Worm (Caenorhabditis elegans) whole organism, young adult: ENCODE data around the gene F18E9.1.

Experiments used
- B0019.2 ChIP-seq: fragments of 200-800 bp; sonication (Bioruptor generic); conservative IDR thresholded peaks from 2 replicates; pipeline ENCODE4 v1.3.6; 2022; ENCODE audit warnings: missing genetic modification reagents, missing genetic modification characterization, missing compliant biosample characterization
- B0035.1 ChIP-seq: sonication (generic microtip); optimal IDR thresholded peaks from 2 replicates; lab custom pipeline; 2016; ENCODE audit warnings: missing genetic modification characterization, mild to moderate bottlenecking, missing compliant biosample characterization, missing genotype, missing genetic modification reagents
- B0336.3 ChIP-seq: fragments of 200-800 bp; sonication (Bioruptor generic); IDR thresholded peaks from 2 replicates; pipeline ENCODE4 v1.3.6; 2022; ENCODE audit warnings: missing genetic modification characterization, missing compliant biosample characterization
- C06A6.2 ChIP-seq: fragments of 200-800 bp; sonication (Bioruptor generic); conservative IDR thresholded peaks from 2 replicates; pipeline ENCODE4 v1.3.6; 2022; ENCODE audit warnings: missing genetic modification characterization, missing compliant biosample characterization
- F22D6.2 ChIP-seq: sonication (generic microtip); optimal IDR thresholded peaks from 2 replicates; lab custom pipeline; 2016; ENCODE audit warnings: mild to moderate bottlenecking, missing genetic modification characterization, missing compliant biosample characterization
- F23B12.7 ChIP-seq: sonication (generic microtip); optimal IDR thresholded peaks from 2 replicates; lab custom pipeline; 2017; ENCODE audit warnings: missing genetic modification characterization, mild to moderate bottlenecking, missing compliant biosample characterization, antibody characterized with exemption, moderate library complexity; ENCODE audit not compliant: insufficient read depth
- F49E8.2 ChIP-seq: sonication (generic microtip); optimal IDR thresholded peaks from 3 replicates; lab custom pipeline; 2017; ENCODE audit warnings: missing genetic modification characterization, mild to moderate bottlenecking, missing compliant biosample characterization, antibody characterized with exemption, moderate library complexity; ENCODE audit not compliant: insufficient read depth
- F57A8.1 ChIP-seq: fragments of 200-800 bp; sonication (Bioruptor generic); optimal IDR thresholded peaks from 2 replicates; lab custom pipeline; 2018; ENCODE audit warnings: mild to moderate bottlenecking, missing genetic modification characterization, moderate library complexity, missing compliant biosample characterization
- K11D2.4 ChIP-seq: fragments of 200-800 bp; sonication (Bioruptor generic); IDR thresholded peaks from 2 replicates; pipeline ENCODE4 v1.3.6; 2022; ENCODE audit warnings: missing genetic modification reagents, missing genetic modification characterization, missing compliant biosample characterization
- K12H6.12 ChIP-seq: fragments of 200-800 bp; sonication (Bioruptor generic); optimal IDR thresholded peaks from 2 replicates; lab custom pipeline; 2018; ENCODE audit warnings: mild to moderate bottlenecking, missing genetic modification characterization, missing compliant biosample characterization
- T07F8.4 ChIP-seq: sonication (generic microtip); optimal IDR thresholded peaks from 2 replicates; lab custom pipeline; 2016; ENCODE audit warnings: mild to moderate bottlenecking, missing genetic modification characterization, moderate library complexity, missing compliant biosample characterization
- Y53G8AR.9 ChIP-seq: fragments of 200-800 bp; sonication (Bioruptor generic); conservative IDR thresholded peaks from 2 replicates; pipeline ENCODE4 v1.3.6; 2022; ENCODE audit warnings: missing genetic modification reagents, missing genetic modification characterization, missing compliant biosample characterization
- Y79H2A.3 ChIP-seq: fragments of 200-800 bp; sonication (Bioruptor generic); conservative IDR thresholded peaks from 2 replicates; pipeline ENCODE4 v1.3.6; 2022; ENCODE audit warnings: missing genetic modification reagents, missing genetic modification characterization, missing compliant biosample characterization
- ZK185.1 ChIP-seq: sonication (generic microtip); optimal IDR thresholded peaks from 2 replicates; lab custom pipeline; 2016; ENCODE audit warnings: mild to moderate bottlenecking, missing genetic modification characterization, missing compliant biosample characterization; ENCODE audit not compliant: poor library complexity, severe bottlenecking
- akir-1 ChIP-seq: fragments of 200-800 bp; sonication (Bioruptor generic); optimal IDR thresholded peaks from 2 replicates; lab custom pipeline; 2018; ENCODE audit warnings: mild to moderate bottlenecking, missing genetic modification characterization, moderate library complexity, missing compliant biosample characterization
- bed-1 ChIP-seq: fragments of 200-800 bp; sonication (Bioruptor generic); IDR thresholded peaks from 2 replicates; pipeline ENCODE4 v1.3.6; 2022; ENCODE audit warnings: missing genetic modification reagents, missing genetic modification characterization, missing compliant biosample characterization
- bed-2 ChIP-seq: fragments of 200-800 bp; sonication (Bioruptor generic); IDR thresholded peaks from 2 replicates; pipeline ENCODE4 v1.3.6; 2022; ENCODE audit warnings: missing genetic modification reagents, missing genetic modification characterization, missing compliant biosample characterization
- ceh-100 ChIP-seq: fragments of 200-800 bp; sonication (Bioruptor generic); IDR thresholded peaks from 2 replicates; pipeline ENCODE4 v1.3.6; 2022; ENCODE audit warnings: missing genetic modification reagents, missing genetic modification characterization, missing compliant biosample characterization
- ceh-40 ChIP-seq: fragments of 200-800 bp; sonication (Bioruptor generic); IDR thresholded peaks from 2 replicates; pipeline ENCODE4 v1.3.6; 2022; ENCODE audit warnings: missing genetic modification characterization, missing compliant biosample characterization
- ceh-91 ChIP-seq: fragments of 200-800 bp; sonication (Bioruptor generic); IDR thresholded peaks from 2 replicates; pipeline ENCODE4 v1.3.6; 2022; ENCODE audit warnings: missing genetic modification reagents, missing genetic modification characterization, missing compliant biosample characterization
- chd-7 ChIP-seq: sonication (generic microtip); optimal IDR thresholded peaks from 2 replicates; lab custom pipeline; 2016; ENCODE audit warnings: mild to moderate bottlenecking, missing genetic modification characterization, moderate library complexity, missing compliant biosample characterization
- dox-1 ChIP-seq: fragments of 200-800 bp; sonication (Bioruptor generic); IDR thresholded peaks from 2 replicates; pipeline ENCODE4 v1.3.6; 2022; ENCODE audit warnings: missing genetic modification reagents, missing genetic modification characterization, missing compliant biosample characterization
- efl-1 ChIP-seq: fragments of 150-350 bp; optimal IDR thresholded peaks from 2 replicates; lab custom pipeline; 2014; ENCODE audit warnings: missing biosample characterization, missing genetic modification reagents, missing genetic modification characterization
- egrh-3 ChIP-seq: fragments of 200-800 bp; sonication (Bioruptor generic); IDR thresholded peaks from 2 replicates; pipeline ENCODE4 v1.3.6; 2022; ENCODE audit warnings: missing genetic modification reagents, missing genetic modification characterization, missing compliant biosample characterization
- hlh-26 ChIP-seq: fragments of 200-800 bp; sonication (Bioruptor generic); conservative IDR thresholded peaks from 2 replicates; pipeline ENCODE4 v1.3.6; 2022; ENCODE audit warnings: missing genetic modification reagents, missing genetic modification characterization, missing compliant biosample characterization
- let-526 ChIP-seq: fragments of 200-800 bp; sonication (Bioruptor generic); IDR thresholded peaks from 2 replicates; pipeline ENCODE4 v1.3.6; 2022; ENCODE audit warnings: missing genetic modification reagents, missing genetic modification characterization, missing compliant biosample characterization
- lin-35 ChIP-seq, 3 experiments: fragments of 150-350 bp in 2 of 3; sonication (generic microtip) in 1 of 3; optimal IDR thresholded peaks; 2 replicates each; lab custom pipeline; 2014 to 2018; ENCODE audit warnings: missing biosample characterization in 3 of 3, missing genetic modification characterization in 3 of 3, missing genetic modification reagents in 3 of 3
- lin-40 ChIP-seq: sonication (generic microtip); optimal IDR thresholded peaks from 2 replicates; lab custom pipeline; 2016; ENCODE audit warnings: missing genetic modification characterization, mild to moderate bottlenecking, missing compliant biosample characterization, missing genotype, missing genetic modification reagents
- lir-1 ChIP-seq: fragments of 200-800 bp; sonication (Bioruptor generic); conservative IDR thresholded peaks from 2 replicates; pipeline ENCODE4 v1.3.6; 2022; ENCODE audit warnings: missing genetic modification reagents, missing genetic modification characterization, missing compliant biosample characterization
- madf-8 ChIP-seq: fragments of 200-800 bp; sonication (Bioruptor generic); conservative IDR thresholded peaks from 2 replicates; pipeline ENCODE4 v1.3.6; 2022; ENCODE audit warnings: missing genetic modification reagents, missing genetic modification characterization, missing compliant biosample characterization
- mel-28 ChIP-seq: sonication (generic microtip); optimal IDR thresholded peaks from 2 replicates; lab custom pipeline; 2016; ENCODE audit warnings: borderline replicate concordance, mild to moderate bottlenecking, missing genetic modification characterization, missing compliant biosample characterization
- mes-4 ChIP-seq: sonication (generic microtip); optimal IDR thresholded peaks from 2 replicates; lab custom pipeline; 2016; ENCODE audit warnings: missing genotype, missing genetic modification characterization, missing compliant biosample characterization
- nhr-179 ChIP-seq: sonication (generic microtip); optimal IDR thresholded peaks from 2 replicates; lab custom pipeline; 2016; ENCODE audit warnings: mild to moderate bottlenecking, missing genetic modification characterization, missing compliant biosample characterization
- nhr-90 ChIP-seq: sonication (generic microtip); optimal IDR thresholded peaks from 2 replicates; lab custom pipeline; 2016; ENCODE audit warnings: missing genotype, mild to moderate bottlenecking, missing genetic modification characterization, missing compliant biosample characterization
- pbrm-1 ChIP-seq: fragments of 200-800 bp; sonication (Bioruptor generic); IDR thresholded peaks from 2 replicates; pipeline ENCODE4 v1.3.6; 2022; ENCODE audit warnings: missing genetic modification reagents, missing genetic modification characterization, missing compliant biosample characterization
- pha-4 ChIP-seq: fragments of 150-350 bp; sonication (generic microtip); optimal IDR thresholded peaks from 2 replicates; lab custom pipeline; 2014; ENCODE audit warnings: missing biosample characterization, missing genetic modification reagents, missing genetic modification characterization
- rec-8 ChIP-seq, 2 experiments: sonication (generic microtip); optimal IDR thresholded peaks; 2 replicates each; lab custom pipeline; 2016; ENCODE audit warnings: mild to moderate bottlenecking in 2 of 2, missing genetic modification characterization in 2 of 2, missing genetic modification reagents in 2 of 2, missing genotype in 2 of 2, missing biosample characterization in 1 of 2, missing compliant biosample characterization in 1 of 2, moderate library complexity in 1 of 2
- repo-1 ChIP-seq: sonication (generic microtip); optimal IDR thresholded peaks from 2 replicates; lab custom pipeline; 2017; ENCODE audit warnings: mild to moderate bottlenecking, missing genetic modification characterization, missing compliant biosample characterization
- rpc-1 ChIP-seq, 2 experiments: fragments of 150-350 bp in 1 of 2; sonication (generic microtip) in 1 of 2; optimal IDR thresholded peaks; 2 replicates each; lab custom pipeline; 2014 to 2018; ENCODE audit warnings: missing biosample characterization in 1 of 2, missing genetic modification characterization in 1 of 2, missing genetic modification reagents in 1 of 2, missing genotype in 1 of 2
- somi-1 ChIP-seq: fragments of 200-800 bp; sonication (Bioruptor generic); optimal IDR thresholded peaks from 2 replicates; lab custom pipeline; 2018; ENCODE audit warnings: mild to moderate bottlenecking, missing genetic modification characterization, missing compliant biosample characterization
- sptf-2 ChIP-seq: fragments of 200-800 bp; sonication (Bioruptor generic); optimal IDR thresholded peaks from 2 replicates; lab custom pipeline; 2018; ENCODE audit warnings: mild to moderate bottlenecking, missing genetic modification characterization, missing compliant biosample characterization
- tbx-9 ChIP-seq: sonication (generic microtip); optimal IDR thresholded peaks from 2 replicates; lab custom pipeline; 2016; ENCODE audit warnings: borderline replicate concordance, missing genetic modification characterization, inconsistent platforms, missing compliant biosample characterization
- xnd-1 ChIP-seq: sonication (generic microtip); optimal IDR thresholded peaks from 2 replicates; lab custom pipeline; 2016; ENCODE audit warnings: missing genotype, missing genetic modification reagents, missing genetic modification characterization, missing compliant biosample characterization
- zfh-2 ChIP-seq: fragments of 200-800 bp; sonication (Bioruptor generic); conservative IDR thresholded peaks from 2 replicates; pipeline ENCODE4 v1.3.6; 2022; ENCODE audit warnings: missing genetic modification reagents, missing genetic modification characterization, missing compliant biosample characterization
- zim-3 ChIP-seq: sonication (generic microtip); optimal IDR thresholded peaks from 2 replicates; lab custom pipeline; 2017; ENCODE audit warnings: mild to moderate bottlenecking, missing genetic modification characterization, moderate library complexity, missing compliant biosample characterization
- ztf-22 ChIP-seq: fragments of 200-800 bp; sonication (Bioruptor generic); optimal IDR thresholded peaks from 2 replicates; lab custom pipeline; 2018; ENCODE audit warnings: mild to moderate bottlenecking, missing genetic modification characterization, moderate library complexity, missing compliant biosample characterization
- ztf-6 ChIP-seq: fragments of 200-800 bp; sonication (Bioruptor generic); IDR thresholded peaks from 2 replicates; pipeline ENCODE4 v1.3.6; 2022; ENCODE audit warnings: missing genetic modification reagents, missing genetic modification characterization, missing compliant biosample characterization

Gene F18E9.1

DNA sequence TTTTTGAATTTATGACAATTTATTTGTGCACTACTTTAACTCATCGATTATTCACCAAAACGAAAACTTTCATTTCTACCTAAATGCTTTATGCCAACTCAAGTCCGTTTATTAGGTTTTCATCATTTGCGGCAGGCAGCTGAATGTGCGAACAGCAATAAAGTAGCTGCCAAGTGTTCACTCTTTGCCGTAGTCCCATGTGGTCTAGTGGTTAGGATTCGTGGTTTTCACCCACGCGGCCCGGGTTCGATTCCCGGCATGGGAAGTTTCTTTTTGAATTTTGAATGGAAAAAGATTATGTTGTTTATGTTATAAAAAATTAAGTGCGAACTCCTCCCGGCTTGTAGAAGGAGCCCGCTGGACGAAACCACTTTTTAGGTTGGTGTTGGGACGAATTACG lies 45.0 kb downstream of the F18E9.1 start:
- peak in 1 of 3 experiments; percentile 41 for TF ChIP-seq lin-35 (GFP tag; optimal IDR thresholded peaks at IDR 0.05; lab: Kevin White, UChicago)
- TF ChIP-seq B0019.2 (GFP tag; lab: Robert Waterston, UW), result no peak
- no peak for TF ChIP-seq mel-28 (tag; lab: Kevin White, UChicago)
- no peak for TF ChIP-seq sptf-2 (GFP tag; lab: Kevin White, UChicago)
- TF ChIP-seq ZK185.1, result peak; percentile 79
- TF ChIP-seq xnd-1 (tag; lab: Kevin White, UChicago), result no peak
- 0 out of 2 replicates have a peak, but pooled peaks have one; percentile 29 for TF ChIP-seq K11D2.4 (GFP tag; lab: Robert Waterston, UW)
- 0 out of 2 replicates have a peak, but pooled peaks have one; percentile 61 for TF ChIP-seq ztf-6 (GFP tag; lab: Robert Waterston, UW)
- TF ChIP-seq efl-1 (GFP tag; lab: Kevin White, UChicago), result no peak
- TF ChIP-seq B0336.3 (GFP tag; lab: Robert Waterston, UW), result no peak; the same call in 1 of the 2 replicates
- TF ChIP-seq nhr-90 (tag; lab: Kevin White, UChicago), result peak; percentile 87
- peak; percentile 78 for TF ChIP-seq dox-1 (GFP tag; lab: Robert Waterston, UW)
- no peak for TF ChIP-seq F57A8.1 (GFP tag; lab: Kevin White, UChicago)
- TF ChIP-seq K12H6.12, result peak; percentile 53
- TF ChIP-seq repo-1, result peak; percentile 33
- TF ChIP-seq hlh-26 (GFP tag; lab: Robert Waterston, UW), result no peak
- peak; percentile 44 for TF ChIP-seq F23B12.7 (tag; lab: Kevin White, UChicago)
- no peak for TF ChIP-seq madf-8 (GFP tag; lab: Robert Waterston, UW)
- TF ChIP-seq T07F8.4 (tag; lab: Kevin White, UChicago), result peak; percentile 66
- TF ChIP-seq lir-1 (GFP tag; lab: Robert Waterston, UW), result no peak
- no peak for TF ChIP-seq nhr-179 (tag; lab: Kevin White, UChicago)
- peak; percentile 56 for TF ChIP-seq lin-40 (tag; lab: Kevin White, UChicago)
- peak; percentile 34; the same call in 1 of the 2 replicates for TF ChIP-seq ceh-100 (GFP tag; lab: Robert Waterston, UW)
- peak; percentile 74 for TF ChIP-seq F49E8.2 (tag; lab: Kevin White, UChicago)
- TF ChIP-seq tbx-9 (tag; lab: Kevin White, UChicago), result no peak
- no peak for TF ChIP-seq bed-1 (GFP tag; lab: Robert Waterston, UW)
- TF ChIP-seq chd-7, result peak; percentile 81
- no peak for TF ChIP-seq pha-4
- no peak for TF ChIP-seq ztf-22 (GFP tag; lab: Kevin White, UChicago)
- TF ChIP-seq pbrm-1, result peak; percentile 88
- TF ChIP-seq C06A6.2 (GFP tag; lab: Robert Waterston, UW), result 0 out of 2 replicates have a peak, but pooled peaks have one; percentile 17
- 0 out of 2 replicates have a peak, but pooled peaks have one; percentile 16 for TF ChIP-seq bed-2
- peak; percentile 61; the same call in 1 of the 2 replicates for TF ChIP-seq ceh-40 (GFP tag; lab: Robert Waterston, UW)
- TF ChIP-seq zfh-2 (GFP tag; lab: Robert Waterston, UW), result 0 out of 2 replicates have a peak, but pooled peaks have one; percentile 16
- peak; percentile 20; the same call in 1 of the 2 replicates for TF ChIP-seq egrh-3
- TF ChIP-seq B0035.1, result no peak
- no peak for TF ChIP-seq F22D6.2 (tag; lab: Kevin White, UChicago)
- TF ChIP-seq ceh-91 (GFP tag; lab: Robert Waterston, UW), result no peak
- no peak for TF ChIP-seq Y79H2A.3
- peak; percentile 86 for TF ChIP-seq mes-4 (tag; lab: Kevin White, UChicago)
- TF ChIP-seq rec-8 (tag; optimal IDR thresholded peaks at IDR 0.05; lab: Kevin White, UChicago), result peak; percentile 85 to 91
- TF ChIP-seq Y53G8AR.9, result 0 out of 2 replicates have a peak, but pooled peaks have one; percentile 45
- TF ChIP-seq somi-1, result peak; percentile 71
- peak; percentile 94 for TF ChIP-seq rpc-1 (optimal IDR thresholded peaks at IDR 0.05; lab: Kevin White, UChicago)
- TF ChIP-seq rpc-1 (tag; optimal IDR thresholded peaks at IDR 0.05; lab: Kevin White, UChicago), result peak; percentile 92
- peak; percentile 80 for TF ChIP-seq zim-3 (tag; lab: Kevin White, UChicago)
- no peak for TF ChIP-seq akir-1
- TF ChIP-seq let-526 (GFP tag; lab: Robert Waterston, UW), result 0 out of 2 replicates have a peak, but pooled peaks have one; percentile 19
